Fruit fly (Drosophila melanogaster): ENCODE results near the gene CG2604.

CG2604 gene

DNA sequence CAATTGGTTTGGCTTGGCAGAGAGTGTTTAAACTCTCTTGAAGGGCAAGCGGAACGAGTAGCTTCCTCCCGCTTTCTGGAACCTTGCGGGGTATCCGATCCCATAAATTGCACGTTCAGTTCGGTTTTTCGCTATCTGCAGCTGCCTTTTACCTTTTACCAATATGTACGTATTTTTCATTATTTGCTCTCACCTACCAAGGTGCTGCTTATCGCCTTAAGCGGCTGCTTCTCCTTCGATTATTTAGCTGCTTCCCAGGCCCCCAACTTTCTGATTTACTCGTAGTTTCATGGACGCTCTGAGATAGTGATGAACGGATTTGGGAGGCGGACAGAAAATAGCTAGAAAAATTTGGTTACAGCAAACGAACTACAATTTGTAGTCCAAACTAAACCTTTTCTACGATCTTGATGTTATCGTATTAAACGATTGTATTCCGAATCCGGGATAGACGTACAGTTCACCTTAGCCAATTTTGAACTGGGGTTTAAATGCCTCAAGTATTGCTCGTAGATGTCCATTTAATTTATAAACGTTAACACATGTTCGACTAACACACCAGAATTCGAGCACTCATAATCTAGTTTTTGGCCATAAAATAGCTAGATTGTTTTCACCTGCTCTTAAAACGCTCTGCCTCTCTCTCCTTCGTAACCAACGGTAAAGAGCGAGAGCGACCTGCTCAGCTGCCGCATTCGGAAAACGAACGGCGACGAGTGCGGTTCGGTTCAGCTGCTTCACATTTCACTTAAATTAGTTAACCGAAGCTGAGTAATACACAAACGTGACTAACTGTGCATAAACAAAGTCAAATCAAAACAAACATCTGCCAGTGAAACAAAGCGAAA, 41.3 kb upstream of the CG2604 start (continued):
- TF ChIP-seq CG1024 (GFP tag; IDR thresholded peaks at IDR 0.05): no peak
- TF ChIP-seq CG34422 (GFP tag; IDR thresholded peaks at IDR 0.05): no peak
- peak; percentile 26 for TF ChIP-seq phol (tag; optimal IDR thresholded peaks at IDR 0.05)
- TF ChIP-seq hkb (optimal IDR thresholded peaks at IDR 0.05): peak; percentile 50
- 0 out of 2 replicates have a peak, but pooled peaks have one; percentile 11 for TF ChIP-seq hkb (GFP tag; IDR thresholded peaks at IDR 0.05)
- TF ChIP-seq NfI (GFP tag; optimal IDR thresholded peaks at IDR 0.05): peak; percentile 48
- TF ChIP-seq scrt (GFP tag; optimal IDR thresholded peaks at IDR 0.05): peak; percentile 33
- no peak for TF ChIP-seq CG4282 (GFP tag; optimal IDR thresholded peaks at IDR 0.05)
- TF ChIP-seq Hr3 (GFP tag; optimal IDR thresholded peaks at IDR 0.05): no peak
- TF ChIP-seq Elba2 (GFP tag; optimal IDR thresholded peaks at IDR 0.05): no peak
- no peak for TF ChIP-seq CG43689 (GFP tag; IDR thresholded peaks at IDR 0.05)
- peak; percentile 3 for TF ChIP-seq CG30020 (tag; optimal IDR thresholded peaks at IDR 0.05)
- TF ChIP-seq Taf1 (GFP tag; IDR thresholded peaks at IDR 0.05): 0 out of 2 replicates have a peak, but pooled peaks have one; percentile 9
- TF ChIP-seq lov (optimal IDR thresholded peaks at IDR 0.05): no peak
- no peak for TF ChIP-seq lov (GFP tag; IDR thresholded peaks at IDR 0.05)
- no peak for TF ChIP-seq Ravus (GFP tag; IDR thresholded peaks at IDR 0.05)
- peak; percentile 34 for TF ChIP-seq maf-S (GFP tag; optimal IDR thresholded peaks at IDR 0.05)
- TF ChIP-seq Lhr (GFP tag; optimal IDR thresholded peaks at IDR 0.05): no peak
- TF ChIP-seq sisA (GFP tag; IDR thresholded peaks at IDR 0.05): no peak
- TF ChIP-seq aop (GFP tag; IDR thresholded peaks at IDR 0.05): no peak

DNA sequence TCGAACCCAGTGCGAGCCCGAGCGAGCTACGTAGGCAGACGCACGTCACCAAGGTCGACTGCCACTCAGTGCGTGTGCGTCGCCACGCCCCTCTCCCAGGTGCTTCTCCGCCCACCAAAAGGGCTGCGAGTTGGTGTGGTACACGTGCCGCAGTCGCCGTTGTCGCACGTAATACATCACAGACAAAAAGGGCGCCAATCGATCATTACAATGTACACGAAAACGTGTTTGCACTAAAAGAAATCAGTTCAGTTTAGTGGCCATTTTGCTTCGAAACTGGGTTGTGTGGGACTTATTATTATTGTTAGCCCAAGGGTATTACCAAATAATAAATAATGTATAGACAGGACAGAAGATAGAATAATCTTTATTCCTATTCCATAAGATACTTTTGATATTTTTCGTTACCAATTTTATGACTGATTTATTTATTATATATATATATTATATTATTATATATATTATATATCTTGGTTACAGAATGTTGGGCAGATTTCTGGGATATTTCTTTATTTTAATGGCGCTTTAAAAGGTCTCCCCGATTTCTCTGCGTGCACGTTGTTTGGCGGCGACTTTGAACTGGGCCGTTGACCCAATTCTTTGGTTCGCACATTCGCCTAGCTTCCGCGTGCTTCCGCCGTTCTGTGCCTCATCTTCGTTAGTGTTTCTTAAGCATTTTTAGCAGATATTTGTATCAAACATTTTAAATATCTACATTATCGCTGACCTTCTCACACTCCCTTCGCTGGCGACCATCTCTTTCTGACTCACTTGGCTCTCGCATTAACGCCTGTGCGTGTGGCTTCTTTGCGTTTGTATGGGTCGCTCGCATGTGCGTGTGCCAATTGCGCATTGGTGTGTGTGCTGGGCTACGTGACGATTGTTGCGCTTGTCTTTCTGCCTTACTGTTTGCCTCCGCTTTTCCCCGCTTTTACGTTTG, 40.4 kb upstream of the CG2604 start:
- TF ChIP-seq CG8290 (GFP tag; optimal IDR thresholded peaks at IDR 0.05) (peak; percentile 16), CG8290 (tag; optimal IDR thresholded peaks at IDR 0.05) (peak in 1 of 2 experiments; percentile 61), Sin3A (optimal IDR thresholded peaks at IDR 0.05) (no peak), seq (GFP tag; IDR thresholded peaks at IDR 0.05) (peak; percentile 79), YL-1 (GFP tag; optimal IDR thresholded peaks at IDR 0.05) (peak; percentile 62), corto (GFP tag; optimal IDR thresholded peaks at IDR 0.05) (no peak), btn (GFP tag; optimal IDR thresholded peaks at IDR 0.05) (no peak), trem (tag; optimal IDR thresholded peaks at IDR 0.05) (peak; percentile 76), Sry-δ (GFP tag; optimal IDR thresholded peaks at IDR 0.05) (no peak), CG10209 (GFP tag; optimal IDR thresholded peaks at IDR 0.05) (peak; percentile 91), chif (GFP tag; optimal IDR thresholded peaks at IDR 0.05) (peak; percentile 19 to 34), pho (GFP tag; optimal IDR thresholded peaks at IDR 0.05) (no peak), HLHmδ (GFP tag; optimal IDR thresholded peaks at IDR 0.05) (no peak), gro (GFP tag; optimal IDR thresholded peaks at IDR 0.05) (peak; percentile 33), B-H1 (GFP tag; IDR thresholded peaks at IDR 0.05) (peak; percentile 51; the same call in 2 of the 3 replicates), unpg (GFP tag; optimal IDR thresholded peaks at IDR 0.05) (peak; percentile 83), CG3407 (GFP tag; optimal IDR thresholded peaks at IDR 0.05) (peak; percentile 43), z (GFP tag; IDR thresholded peaks at IDR 0.05) (peak; percentile 26; the same call in 1 of the 3 replicates), PHDP (tag; optimal IDR thresholded peaks at IDR 0.05) (peak; percentile 89), exex (tag; optimal IDR thresholded peaks at IDR 0.05) (peak; percentile 24), grau (tag; optimal IDR thresholded peaks at IDR 0.05) (peak; percentile 91), Hr51 (GFP tag; optimal IDR thresholded peaks at IDR 0.05) (peak in 1 of 2 experiments; percentile 95), CG11456 (GFP tag; IDR thresholded peaks at IDR 0.05) (peak; percentile 84; the same call in 2 of the 3 replicates), phol (tag; optimal IDR thresholded peaks at IDR 0.05) (peak; percentile 91), CG8924 (tag; optimal IDR thresholded peaks at IDR 0.05) (peak; percentile 94), CG7839 (tag; optimal IDR thresholded peaks at IDR 0.05) (peak; percentile 94), Mes4 (GFP tag; optimal IDR thresholded peaks at IDR 0.05) (no peak), Atf6 (GFP tag; IDR thresholded peaks at IDR 0.05) (peak; percentile 20), C15 (GFP tag; IDR thresholded peaks at IDR 0.05) (no peak)
